Fruit fly (Drosophila melanogaster) whole organism, embryonic: ENCODE measurements around the gene NijB.

ENCODE experiments used
- Blimp-1 ChIP-seq: fragments of 200-800 bp; sonication (Bioruptor generic); optimal IDR thresholded peaks from 3 replicates; lab custom pipeline; 2018; ENCODE audit warnings: missing biosample characterization, missing genetic modification characterization, mild to moderate bottlenecking, moderate library complexity, missing genetic modification reagents
- CG10462 ChIP-seq: fragments of 200-800 bp; sonication (Bioruptor generic); optimal IDR thresholded peaks from 2 replicates; lab custom pipeline; 2016; ENCODE audit warnings: missing biosample characterization, missing genetic modification characterization
- CG10565 ChIP-seq: fragments of 200-800 bp; sonication (Bioruptor generic); optimal IDR thresholded peaks from 3 replicates; lab custom pipeline; 2016; ENCODE audit warnings: missing biosample characterization, mild to moderate bottlenecking, missing genetic modification characterization
- CG10979 ChIP-seq: fragments of 200-800 bp; sonication (Bioruptor generic); optimal IDR thresholded peaks from 2 replicates; lab custom pipeline; 2018; ENCODE audit warnings: missing biosample characterization, mild to moderate bottlenecking, missing genetic modification characterization, moderate library complexity
- CG12659 ChIP-seq: fragments of 200-800 bp; sonication (Bioruptor generic); optimal IDR thresholded peaks from 3 replicates; lab custom pipeline; 2017; ENCODE audit warnings: mild to moderate bottlenecking, missing biosample characterization, missing genetic modification reagents, missing genetic modification characterization
- CG13424 ChIP-seq: fragments of 200-800 bp; sonication (Bioruptor generic); optimal IDR thresholded peaks from 2 replicates; lab custom pipeline; 2019; ENCODE audit warnings: missing biosample characterization, mild to moderate bottlenecking, missing genetic modification characterization, moderate library complexity
- CG14667 ChIP-seq: fragments of 200-800 bp; sonication (Bioruptor generic); IDR thresholded peaks from 2 replicates; pipeline ENCODE4 v1.3.6; 2022; ENCODE audit warnings: missing biosample characterization, missing genetic modification characterization
- CG14710 ChIP-seq: fragments of 200-800 bp; sonication (Bioruptor generic); optimal IDR thresholded peaks from 3 replicates; lab custom pipeline; 2019; ENCODE audit warnings: missing biosample characterization, mild to moderate bottlenecking, missing genetic modification characterization, moderate library complexity
- CG15269 ChIP-seq: fragments of 200-800 bp; sonication (Bioruptor generic); optimal IDR thresholded peaks from 2 replicates; lab custom pipeline; 2018; ENCODE audit warnings: missing biosample characterization, mild to moderate bottlenecking, missing genetic modification characterization, moderate library complexity
- CG17361 ChIP-seq: fragments of 200-800 bp; sonication (Bioruptor generic); IDR thresholded peaks from 3 replicates; pipeline ENCODE4 v1.3.6; 2022; ENCODE audit warnings: missing biosample characterization, missing genetic modification characterization
- CG32767 ChIP-seq: fragments of 200-800 bp; sonication (Bioruptor generic); IDR thresholded peaks from 2 replicates; pipeline ENCODE4 v1.3.6; 2022; ENCODE audit warnings: missing biosample characterization, missing genetic modification characterization
- CG3838 ChIP-seq: fragments of 200-800 bp; sonication (Bioruptor generic); optimal IDR thresholded peaks from 3 replicates; lab custom pipeline; 2016; ENCODE audit warnings: missing biosample characterization, missing genetic modification characterization
- CG3995 ChIP-seq: fragments of 200-800 bp; sonication (Bioruptor generic); optimal IDR thresholded peaks from 3 replicates; lab custom pipeline; 2016; ENCODE audit warnings: missing biosample characterization, missing genetic modification characterization
- CG4360 ChIP-seq: fragments of 200-800 bp; sonication (Bioruptor generic); IDR thresholded peaks from 2 replicates; pipeline ENCODE4 v1.3.6; 2022; ENCODE audit warnings: missing biosample characterization, missing genetic modification characterization
- CG5953 ChIP-seq: fragments of 200-800 bp; sonication (Bioruptor generic); IDR thresholded peaks from 2 replicates; pipeline ENCODE4 v1.3.6; 2022; ENCODE audit warnings: missing biosample characterization, missing genetic modification characterization
- CG6791 ChIP-seq: fragments of 200-800 bp; sonication (Bioruptor generic); IDR thresholded peaks from 3 replicates; pipeline ENCODE4 v1.3.6; 2022; ENCODE audit warnings: missing biosample characterization, missing genetic modification characterization; ENCODE audit not compliant: partially characterized antibody
- Dbx ChIP-seq: fragments of 200-800 bp; sonication (Bioruptor generic); IDR thresholded peaks from 3 replicates; pipeline ENCODE4 v1.3.6; 2022; ENCODE audit warnings: missing biosample characterization, missing genetic modification characterization
- Dip3 ChIP-seq: fragments of 200-800 bp; sonication (Bioruptor generic); optimal IDR thresholded peaks from 3 replicates; lab custom pipeline; 2016; ENCODE audit warnings: missing biosample characterization, missing genetic modification characterization
- E2f1 ChIP-seq: fragments of 200-800 bp; sonication (Bioruptor generic); IDR thresholded peaks from 2 replicates; pipeline ENCODE4 v1.3.6; 2022; ENCODE audit warnings: missing biosample characterization, missing genetic modification characterization
- Gug ChIP-seq: fragments of 200-800 bp; sonication (Bioruptor generic); IDR thresholded peaks from 4 replicates; pipeline ENCODE4 v1.3.6; 2022; ENCODE audit warnings: missing biosample characterization, missing genetic modification characterization
- H15 ChIP-seq: fragments of 200-800 bp; sonication (Bioruptor generic); IDR thresholded peaks from 3 replicates; pipeline ENCODE4 v1.3.6; 2022; ENCODE audit warnings: missing biosample characterization, missing genetic modification characterization
- Hey ChIP-seq: fragments of 200-800 bp; sonication (Bioruptor generic); optimal IDR thresholded peaks from 3 replicates; lab custom pipeline; 2018; ENCODE audit warnings: missing biosample characterization, mild to moderate bottlenecking, missing genetic modification characterization
- MBD-R2 ChIP-seq: fragments of 200-800 bp; sonication (Bioruptor generic); IDR thresholded peaks from 2 replicates; pipeline ENCODE4 v1.3.6; 2022; ENCODE audit warnings: missing biosample characterization, missing genetic modification characterization
- NFAT ChIP-seq: fragments of 200-800 bp; sonication (Bioruptor generic); IDR thresholded peaks from 2 replicates; pipeline ENCODE4 v1.3.6; 2022; ENCODE audit warnings: missing biosample characterization, missing genetic modification characterization
- Sox100B ChIP-seq: fragments of 200-800 bp; sonication (Bioruptor generic); optimal IDR thresholded peaks from 3 replicates; lab custom pipeline; 2018; ENCODE audit warnings: missing biosample characterization, mild to moderate bottlenecking, missing genetic modification characterization
- Stat92E ChIP-seq, 3 experiments: fragments of >200 bp in 2 of 3; fragments of 200-800 bp in 1 of 3; sonication (Bioruptor generic) in 1 of 3; optimal IDR thresholded peaks; 2 replicates each; lab custom pipeline; 2017 to 2019; ENCODE audit warnings: missing biosample characterization in 3 of 3, missing genetic modification characterization in 3 of 3, mild to moderate bottlenecking in 1 of 3, moderate library complexity in 1 of 3
- al ChIP-seq: fragments of 200-800 bp; sonication (Bioruptor generic); IDR thresholded peaks from 2 replicates; pipeline ENCODE4 v1.3.6; 2022; ENCODE audit warnings: missing biosample characterization, missing genetic modification characterization
- ara ChIP-seq: fragments of 200-800 bp; sonication (Bioruptor generic); IDR thresholded peaks from 2 replicates; pipeline ENCODE4 v1.3.6; 2022; ENCODE audit warnings: missing biosample characterization, missing genetic modification characterization
- bab2 ChIP-seq: fragments of 200-800 bp; sonication (Bioruptor generic); optimal IDR thresholded peaks from 2 replicates; lab custom pipeline; 2016; ENCODE audit warnings: missing biosample characterization, missing genetic modification characterization
- bsh ChIP-seq, 2 experiments: fragments of 200-800 bp; sonication (Bioruptor generic); optimal IDR thresholded peaks; 2 replicates each; lab custom pipeline; 2017 to 2018; ENCODE audit warnings: mild to moderate bottlenecking in 2 of 2, missing biosample characterization in 2 of 2, missing genetic modification characterization in 2 of 2, moderate library complexity in 1 of 2
- cg ChIP-seq: fragments of 200-800 bp; sonication (Bioruptor generic); optimal IDR thresholded peaks from 3 replicates; lab custom pipeline; 2019; ENCODE audit warnings: missing biosample characterization, mild to moderate bottlenecking, missing genetic modification characterization, moderate library complexity
- dmrt99B ChIP-seq: fragments of 200-800 bp; sonication (Bioruptor generic); optimal IDR thresholded peaks from 2 replicates; lab custom pipeline; 2018; ENCODE audit warnings: missing biosample characterization, mild to moderate bottlenecking, missing genetic modification characterization, moderate library complexity
- fd102C ChIP-seq: fragments of 200-800 bp; sonication (Bioruptor generic); optimal IDR thresholded peaks from 2 replicates; lab custom pipeline; 2018; ENCODE audit warnings: missing biosample characterization, mild to moderate bottlenecking, missing genetic modification characterization, moderate library complexity
- gcm2 ChIP-seq: fragments of 200-800 bp; sonication (Bioruptor generic); optimal IDR thresholded peaks from 2 replicates; lab custom pipeline; 2016; ENCODE audit warnings: missing biosample characterization, missing genetic modification characterization
- hbn ChIP-seq: fragments of 200-800 bp; sonication (Bioruptor generic); IDR thresholded peaks from 2 replicates; pipeline ENCODE4 v1.3.6; 2022; ENCODE audit warnings: missing biosample characterization, missing genetic modification characterization; ENCODE audit not compliant: partially characterized antibody
- her ChIP-seq: fragments of 200-800 bp; sonication (Bioruptor generic); optimal IDR thresholded peaks from 2 replicates; lab custom pipeline; 2016; ENCODE audit warnings: missing biosample characterization, missing genetic modification characterization
- lola ChIP-seq, 3 experiments: fragments of >200 bp in 2 of 3; fragments of 200-800 bp in 1 of 3; sonication (Bioruptor generic) in 1 of 3; optimal IDR thresholded peaks; 2 replicates each; lab custom pipeline; 2017 to 2019; ENCODE audit warnings: missing biosample characterization in 3 of 3, missing genetic modification characterization in 3 of 3, mild to moderate bottlenecking in 1 of 3, moderate library complexity in 1 of 3
- pb ChIP-seq: fragments of 200-800 bp; sonication (Bioruptor generic); optimal IDR thresholded peaks from 3 replicates; lab custom pipeline; 2016; ENCODE audit warnings: missing biosample characterization, missing genetic modification characterization
- prd ChIP-seq, 3 experiments: fragments of >200 bp in 2 of 3; fragments of 200-800 bp in 1 of 3; sonication (Bioruptor generic) in 1 of 3; optimal IDR thresholded peaks in 2 of 3; IDR thresholded peaks in 1 of 3; 2 replicates in 2 of 3; 3 replicates in 1 of 3; pipeline versions ENCODE4 v1.3.6 to Lab custom; 2017 to 2022; ENCODE audit warnings: missing biosample characterization in 1 of 3, missing genetic modification characterization in 1 of 3
- pum ChIP-seq: fragments of 200-800 bp; sonication (Bioruptor generic); optimal IDR thresholded peaks from 2 replicates; lab custom pipeline; 2016; ENCODE audit warnings: missing biosample characterization, missing genetic modification characterization
- run ChIP-seq: fragments of 200-800 bp; sonication (Bioruptor generic); optimal IDR thresholded peaks from 3 replicates; lab custom pipeline; 2018; ENCODE audit warnings: missing biosample characterization, mild to moderate bottlenecking, missing genetic modification characterization
- scrt ChIP-seq: fragments of 200-800 bp; sonication (Bioruptor generic); optimal IDR thresholded peaks from 2 replicates; lab custom pipeline; 2018; ENCODE audit warnings: missing biosample characterization, mild to moderate bottlenecking, missing genetic modification characterization, moderate library complexity
- slbo ChIP-seq: fragments of 200-800 bp; sonication (Bioruptor generic); IDR thresholded peaks from 2 replicates; pipeline ENCODE4 v1.3.6; 2022; ENCODE audit warnings: missing biosample characterization, missing genetic modification characterization
- tgo ChIP-seq: fragments of 200-800 bp; sonication (Bioruptor generic); IDR thresholded peaks from 3 replicates; pipeline ENCODE4 v1.3.6; 2022; ENCODE audit warnings: missing biosample characterization, missing genetic modification characterization
- tio ChIP-seq: fragments of 200-800 bp; sonication (Bioruptor generic); optimal IDR thresholded peaks from 2 replicates; lab custom pipeline; 2017; ENCODE audit warnings: missing biosample characterization, missing genetic modification characterization, inconsistent platforms
- tup ChIP-seq: fragments of 200-800 bp; sonication (Bioruptor generic); optimal IDR thresholded peaks from 2 replicates; lab custom pipeline; 2016; ENCODE audit warnings: missing biosample characterization, mild to moderate bottlenecking, missing genetic modification characterization, moderate library complexity
- usp ChIP-seq: fragments of >200 bp; optimal IDR thresholded peaks from 2 replicates; lab custom pipeline; 2017; ENCODE audit warnings: missing biosample characterization, missing genetic modification characterization
- zen2 ChIP-seq: fragments of 200-800 bp; sonication (Bioruptor generic); IDR thresholded peaks from 3 replicates; pipeline ENCODE4 v1.3.6; 2022; ENCODE audit warnings: missing biosample characterization, missing genetic modification characterization; ENCODE audit not compliant: partially characterized antibody

NijB gene

dm6 chr3L:18865447-18866367 is 26.5 kb upstream of the NijB start, which contains the start of gene CG14074 (continued):
- TF ChIP-seq CG12659 (GFP tag; lab: Kevin White, UChicago) (peak; percentile 44), tup (no peak), MBD-R2 (GFP tag; lab: Robert Waterston, UW) (peak; percentile 56), Stat92E (GFP tag; optimal IDR thresholded peaks at IDR 0.05; lab: Kevin White, UChicago) (no peak), CG32767 (GFP tag; lab: Robert Waterston, UW) (no peak), pum (GFP tag; lab: Kevin White, UChicago) (no peak), tio (GFP tag; lab: Kevin White, UChicago) (no peak), Sox100B (GFP tag; lab: Kevin White, UChicago) (no peak), zen2 (GFP tag; lab: Robert Waterston, UW) (peak; percentile 81), CG10462 (GFP tag; lab: Kevin White, UChicago) (no peak), gcm2 (GFP tag; lab: Kevin White, UChicago) (no peak), CG6791 (GFP tag; lab: Robert Waterston, UW) (peak; percentile 78), fd102C (no peak), prd (optimal IDR thresholded peaks at IDR 0.05; lab: Kevin White, UChicago) (no peak), prd (GFP tag; IDR thresholded peaks at IDR 0.05; lab: Robert Waterston, UW) (no peak), CG15269 (tag; lab: Kevin White, UChicago) (no peak), Dip3 (no peak), CG14710 (tag; lab: Kevin White, UChicago) (no peak), Dbx (GFP tag; lab: Robert Waterston, UW) (no peak), bsh (GFP tag; optimal IDR thresholded peaks at IDR 0.05; lab: Kevin White, UChicago) (no peak), CG4360 (GFP tag; lab: Robert Waterston, UW) (no peak), E2f1 (GFP tag; lab: Robert Waterston, UW) (no peak), CG3995 (GFP tag; lab: Kevin White, UChicago) (no peak), scrt (no peak), Hey (no peak), slbo (GFP tag; lab: Robert Waterston, UW) (no peak), al (GFP tag; lab: Robert Waterston, UW) (no peak), H15 (no peak), pb (GFP tag; lab: Kevin White, UChicago) (no peak), her (GFP tag; lab: Kevin White, UChicago) (no peak), CG10979 (tag; lab: Kevin White, UChicago) (no peak), CG10565 (no peak), bab2 (GFP tag; lab: Kevin White, UChicago) (no peak), dmrt99B (tag; lab: Kevin White, UChicago) (no peak), CG5953 (GFP tag; lab: Robert Waterston, UW) (no peak), NFAT (GFP tag; lab: Robert Waterston, UW) (no peak), cg (GFP tag; lab: Kevin White, UChicago) (no peak), lola (GFP tag; optimal IDR thresholded peaks at IDR 0.05; lab: Kevin White, UChicago) (no peak), CG3838 (GFP tag; lab: Kevin White, UChicago) (no peak), ara (GFP tag; lab: Robert Waterston, UW) (no peak), Gug (GFP tag; lab: Robert Waterston, UW) (no peak), usp (GFP tag; lab: Kevin White, UChicago) (no peak), run (tag; lab: Kevin White, UChicago) (no peak), CG13424 (tag; lab: Kevin White, UChicago) (no peak), hbn (peak; percentile 39; the same call in 1 of the 2 replicates), CG14667 (GFP tag; lab: Robert Waterston, UW) (no peak), CG17361 (0 out of 3 replicates have a peak, but pooled peaks have one; percentile 36), Blimp-1 (GFP tag; lab: Kevin White, UChicago) (no peak), tgo (GFP tag; lab: Robert Waterston, UW) (no peak)
